Worm (Caenorhabditis elegans) whole organism, early embryonic: Measurements from ENCODE around the gene pgph-3.

Source experiments
- F13C5.2 ChIP-seq: sonication (generic microtip); optimal IDR thresholded peaks from 2 replicates; lab custom pipeline; 2017; ENCODE audit warnings: mild to moderate bottlenecking, missing genetic modification characterization, inconsistent platforms, missing compliant biosample characterization
- aly-1 ChIP-seq: sonication (generic microtip); optimal IDR thresholded peaks from 2 replicates; lab custom pipeline; 2016; ENCODE audit warnings: missing genetic modification characterization, missing compliant biosample characterization
- ama-1 ChIP-seq: fragments of 150-350 bp; optimal IDR thresholded peaks from 2 replicates; lab custom pipeline; 2014
- ceh-36 ChIP-seq: sonication (generic microtip); optimal IDR thresholded peaks from 2 replicates; lab custom pipeline; 2016; ENCODE audit warnings: missing genetic modification characterization, inconsistent platforms, missing compliant biosample characterization
- ets-7 ChIP-seq: sonication (generic microtip); optimal IDR thresholded peaks from 2 replicates; lab custom pipeline; 2016; ENCODE audit warnings: missing genotype, missing genetic modification characterization, missing compliant biosample characterization
- flt-1 ChIP-seq: fragments of 200-800 bp; sonication (Bioruptor generic); IDR thresholded peaks from 2 replicates; pipeline ENCODE4 v1.3.6; 2022; ENCODE audit warnings: missing genetic modification characterization, missing compliant biosample characterization
- hmg-4 ChIP-seq: fragments of 200-800 bp; sonication (Bioruptor generic); optimal IDR thresholded peaks from 2 replicates; lab custom pipeline; 2018; ENCODE audit warnings: mild to moderate bottlenecking, missing genetic modification characterization, missing compliant biosample characterization
- hnd-1 ChIP-seq: sonication (generic microtip); optimal IDR thresholded peaks from 2 replicates; lab custom pipeline; 2016; ENCODE audit warnings: missing genetic modification characterization, missing compliant biosample characterization
- pes-1 ChIP-seq: fragments of 200-800 bp; sonication (Bioruptor generic); IDR thresholded peaks from 2 replicates; pipeline ENCODE4 v1.3.6; 2022; ENCODE audit warnings: missing genetic modification reagents, missing genetic modification characterization, missing compliant biosample characterization
- scrt-1 ChIP-seq: fragments of 200-800 bp; sonication (Bioruptor generic); IDR thresholded peaks from 2 replicates; pipeline ENCODE4 v1.3.6; 2022; ENCODE audit warnings: missing genetic modification characterization, missing compliant biosample characterization
- sea-1 ChIP-seq: fragments of 200-800 bp; sonication (Bioruptor generic); conservative IDR thresholded peaks from 2 replicates; pipeline ENCODE4 v1.3.6; 2022; ENCODE audit warnings: missing genetic modification characterization, missing compliant biosample characterization
- tbx-11 ChIP-seq: fragments of 200-800 bp; sonication (Bioruptor generic); IDR thresholded peaks from 2 replicates; pipeline ENCODE4 v1.3.6; 2022; ENCODE audit warnings: missing genetic modification characterization, missing compliant biosample characterization
- tbx-37 ChIP-seq: fragments of 200-800 bp; sonication (Bioruptor generic); conservative IDR thresholded peaks from 2 replicates; pipeline ENCODE4 v1.3.6; 2022; ENCODE audit warnings: missing genetic modification reagents, missing genetic modification characterization, missing compliant biosample characterization
- tra-4 ChIP-seq: sonication (generic microtip); optimal IDR thresholded peaks from 2 replicates; lab custom pipeline; 2017; ENCODE audit warnings: missing genetic modification characterization, missing compliant biosample characterization

- no peak for TF ChIP-seq hnd-1 (tag; lab: Kevin White, UChicago)
- TF ChIP-seq tra-4: no peak
- TF ChIP-seq flt-1 (GFP tag; lab: Robert Waterston, UW): no peak
- no peak for TF ChIP-seq ama-1 (lab: Kevin White, UChicago)
- no peak for TF ChIP-seq aly-1 (tag; lab: Kevin White, UChicago)
- TF ChIP-seq sea-1 (GFP tag; lab: Robert Waterston, UW): no peak
- TF ChIP-seq hmg-4 (GFP tag; lab: Kevin White, UChicago): no peak
- no peak for TF ChIP-seq F13C5.2 (tag; lab: Kevin White, UChicago)
- no peak for TF ChIP-seq tbx-37
- no peak for TF ChIP-seq tbx-11
- no peak for TF ChIP-seq pes-1 (GFP tag; lab: Robert Waterston, UW)
- TF ChIP-seq scrt-1 (GFP tag; lab: Robert Waterston, UW): no peak
- no peak for TF ChIP-seq ceh-36 (tag; lab: Kevin White, UChicago)
- TF ChIP-seq ets-7 (tag; lab: Kevin White, UChicago): no peak
Observed at ce11 chrV:5782687-5783086, 19.0 kb upstream of the pgph-3 start, which contains the start of gene fbxa-183.
